Worm (Caenorhabditis elegans) whole organism, young adult: ENCODE data around the gene pct-1.

Source experiments
- F37B4.10 ChIP-seq: fragments of 200-800 bp; sonication (Bioruptor generic); IDR thresholded peaks from 2 replicates; pipeline ENCODE4 v1.3.6; 2022; ENCODE audit warnings: missing genetic modification characterization, missing compliant biosample characterization
- lir-1 ChIP-seq: fragments of 200-800 bp; sonication (Bioruptor generic); conservative IDR thresholded peaks from 2 replicates; pipeline ENCODE4 v1.3.6; 2022; ENCODE audit warnings: missing genetic modification reagents, missing genetic modification characterization, missing compliant biosample characterization
- mcd-1 ChIP-seq: fragments of 200-800 bp; sonication (Bioruptor generic); IDR thresholded peaks from 2 replicates; pipeline ENCODE4 v1.3.6; 2022; ENCODE audit warnings: missing genetic modification reagents, missing genetic modification characterization, missing compliant biosample characterization
- unc-62 ChIP-seq: fragments of 150-350 bp; optimal IDR thresholded peaks from 2 replicates; lab custom pipeline; 2014; ENCODE audit warnings: missing biosample characterization, missing genetic modification reagents, missing genetic modification characterization

- TF ChIP-seq unc-62 (GFP tag; lab: Kevin White, UChicago) (no peak), lir-1 (GFP tag; lab: Robert Waterston, UW) (no peak), F37B4.10 (GFP tag; lab: Robert Waterston, UW) (no peak), mcd-1 (no peak)
These were observed 23.5 kb downstream of the pct-1 start for ce11 chrIV:8199824-8200223.
